Fruit fly (Drosophila melanogaster): ENCODE measurements around the gene CG31211.

CG31211 gene

dm6 chr3R:11989996-11990395, 40.5 kb downstream of the CG31211 start (continued):
- no peak for TF ChIP-seq CG7368 (GFP tag; optimal IDR thresholded peaks at IDR 0.05)

- peak; percentile 10 for TF ChIP-seq Blimp-1 (GFP tag; optimal IDR thresholded peaks at IDR 0.05)
- TF ChIP-seq CG4318 (GFP tag; optimal IDR thresholded peaks at IDR 0.05): no peak
- TF ChIP-seq cyc (GFP tag; optimal IDR thresholded peaks at IDR 0.05): no peak
- TF ChIP-seq Eip78C (GFP tag): peak; percentile 67
- peak; percentile 80 for TF ChIP-seq CG6854 (GFP tag; optimal IDR thresholded peaks at IDR 0.05)
- no peak for TF ChIP-seq eg (GFP tag; IDR thresholded peaks at IDR 0.05)
- TF ChIP-seq svp (GFP tag): peak; percentile 90
- peak; percentile 60 for TF ChIP-seq fkh (GFP tag; optimal IDR thresholded peaks at IDR 0.05)
- no peak for TF ChIP-seq dsx (GFP tag; optimal IDR thresholded peaks at IDR 0.05; ENCODE audit: poor library complexity, severe bottlenecking)
- peak; percentile 23 for TF ChIP-seq Sox102F (GFP tag; optimal IDR thresholded peaks at IDR 0.05)
- TF ChIP-seq vri (GFP tag; optimal IDR thresholded peaks at IDR 0.05): no peak
- no peak for TF ChIP-seq CG6276 (GFP tag; optimal IDR thresholded peaks at IDR 0.05)
- TF ChIP-seq OdsH (GFP tag; optimal IDR thresholded peaks at IDR 0.05): no peak
These were observed 42.2 kb downstream of the CG31211 start for dm6 chr3R:11991538-11992164.

dm6 chr3R:11992934-11993670, 43.6 kb downstream of the CG31211 start, which contains the start of gene mfas:
Gene mfas (minus strand): TSS chr3R:11993315.
- TF ChIP-seq fkh (GFP tag; optimal IDR thresholded peaks at IDR 0.05) (peak; percentile 76), acj6 (GFP tag; optimal IDR thresholded peaks at IDR 0.05) (no peak), CG16779 (tag; optimal IDR thresholded peaks at IDR 0.05) (peak; percentile 0), CG15336 (GFP tag; IDR thresholded peaks at IDR 0.05) (peak; percentile 30; the same call in 1 of the 2 replicates), Eip93F (GFP tag; optimal IDR thresholded peaks at IDR 0.05) (no peak), CG6163 (GFP tag; IDR thresholded peaks at IDR 0.05) (peak; percentile 53; the same call in 2 of the 3 replicates), CG11294 (GFP tag; IDR thresholded peaks at IDR 0.05) (no peak), salr (GFP tag; optimal IDR thresholded peaks at IDR 0.05) (no peak), svp (GFP tag) (peak; percentile 77), dsx (GFP tag; optimal IDR thresholded peaks at IDR 0.05; ENCODE audit: poor library complexity, severe bottlenecking) (peak; percentile 33), Eip75B (GFP tag; optimal IDR thresholded peaks at IDR 0.05) (peak; percentile 17), Lpt (GFP tag; optimal IDR thresholded peaks at IDR 0.05) (peak; percentile 42), Eip78C (GFP tag) (peak; percentile 44), CG11762 (GFP tag; optimal IDR thresholded peaks at IDR 0.05; ENCODE audit: insufficient read depth) (no peak), Ets96B (tag; optimal IDR thresholded peaks at IDR 0.05) (no peak), pdm3 (GFP tag; optimal IDR thresholded peaks at IDR 0.05) (no peak), CG6854 (GFP tag; optimal IDR thresholded peaks at IDR 0.05) (peak; percentile 56), eg (GFP tag; IDR thresholded peaks at IDR 0.05) (no peak), Ets21C (GFP tag; optimal IDR thresholded peaks at IDR 0.05) (no peak), lz (GFP tag; optimal IDR thresholded peaks at IDR 0.05) (no peak), CG3032 (tag; optimal IDR thresholded peaks at IDR 0.05) (peak; percentile 6), CG3919 (GFP tag; optimal IDR thresholded peaks at IDR 0.05) (peak; percentile 12), Gug (GFP tag; IDR thresholded peaks at IDR 0.05) (no peak), spab (GFP tag; optimal IDR thresholded peaks at IDR 0.05) (no peak), CG8319 (GFP tag; optimal IDR thresholded peaks at IDR 0.05) (no peak), Hr4 (GFP tag; optimal IDR thresholded peaks at IDR 0.05) (no peak), topi (GFP tag; optimal IDR thresholded peaks at IDR 0.05) (no peak), Hr39 (GFP tag; optimal IDR thresholded peaks at IDR 0.05) (no peak), CG9139 (GFP tag; optimal IDR thresholded peaks at IDR 0.05) (peak; percentile 39), fd85E (GFP tag; optimal IDR thresholded peaks at IDR 0.05) (no peak), CG31627 (GFP tag; optimal IDR thresholded peaks at IDR 0.05) (no peak), esn (GFP tag; optimal IDR thresholded peaks at IDR 0.05) (peak; percentile 2), CG1621 (tag; optimal IDR thresholded peaks at IDR 0.05) (no peak), fd59A (GFP tag; optimal IDR thresholded peaks at IDR 0.05) (no peak), Met (GFP tag; optimal IDR thresholded peaks at IDR 0.05) (no peak)

Measured in whole organism, prepupa.